Worm (Caenorhabditis elegans): ENCODE data around the gene best-13.

Gene best-13

DNA sequence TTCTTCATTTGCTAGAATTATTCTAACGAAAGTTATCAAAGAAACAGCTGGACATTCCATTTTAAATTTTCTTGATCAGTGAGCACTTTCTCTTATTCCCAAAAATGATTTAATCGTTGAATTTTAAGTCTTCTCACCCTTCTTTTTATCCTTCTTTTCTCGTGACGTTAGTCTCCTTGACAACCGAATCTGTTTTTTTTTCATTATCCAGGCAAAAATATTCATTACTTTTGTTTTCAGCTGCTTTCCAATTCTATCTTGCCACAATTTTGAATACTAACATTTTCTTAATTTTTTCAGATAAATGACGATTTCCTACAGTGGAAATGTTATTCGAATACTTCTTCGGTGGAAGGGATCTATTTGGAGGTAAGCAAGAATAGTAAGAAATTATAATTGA, at the start of gene best-13:
Gene best-13 (plus strand): TSS at position 301 of the 400 bp plus-strand sequence.
- TF ChIP-seq rnt-1 (tag; optimal IDR thresholded peaks at IDR 0.05) = no peak
- no peak for TF ChIP-seq elt-4 (tag; optimal IDR thresholded peaks at IDR 0.05)
- no peak for TF ChIP-seq fkh-10 (GFP tag; optimal IDR thresholded peaks at IDR 0.05)

DNA sequence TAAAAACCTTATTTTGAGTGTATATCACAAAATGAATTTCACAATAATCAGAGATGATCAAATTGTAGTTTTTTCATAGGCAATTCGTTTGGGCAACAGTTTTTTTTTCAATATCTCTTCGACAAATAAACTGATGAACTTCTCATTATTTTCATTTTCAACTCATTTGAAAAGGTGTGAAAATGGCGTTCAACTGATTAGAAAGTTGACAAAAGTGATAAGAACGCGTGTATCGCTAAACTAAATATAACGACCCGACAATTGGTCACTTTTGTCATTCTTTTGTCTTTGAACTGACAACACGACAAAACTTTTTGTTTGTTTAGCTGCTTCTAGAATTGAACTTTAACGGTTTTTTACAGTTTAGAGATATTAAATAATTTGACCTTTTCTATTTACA, 48.8 kb upstream of the best-13 start:
- peak; percentile 51 for TF ChIP-seq elt-2 (tag; optimal IDR thresholded peaks at IDR 0.05)
- no peak for TF ChIP-seq pros-1 (tag; optimal IDR thresholded peaks at IDR 0.05)

DNA sequence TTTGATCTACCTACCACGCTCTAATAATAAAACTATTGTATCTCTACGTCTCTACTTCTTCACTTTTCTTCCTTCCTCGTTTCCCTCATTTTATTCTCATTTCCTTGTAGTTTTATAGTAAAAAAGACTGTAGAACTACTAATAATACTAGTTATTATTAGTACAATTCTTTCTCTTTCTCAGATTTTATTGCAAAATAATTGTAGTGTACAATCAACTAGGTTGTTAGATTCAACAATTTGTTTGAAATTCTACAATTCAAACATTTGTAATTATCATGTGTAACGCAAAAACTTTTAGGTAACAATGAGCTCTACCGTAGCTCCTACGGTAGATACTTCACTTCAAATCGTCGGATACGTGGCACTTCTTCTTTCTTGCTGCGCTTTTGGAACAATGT, 48.0 kb upstream of the best-13 start, which contains the start of gene K07F5.12:
Gene K07F5.12 (plus strand): TSS at position 301 of the 400 bp plus-strand sequence.
- TF ChIP-seq elt-4 (tag; optimal IDR thresholded peaks at IDR 0.05) (no peak), ceh-14 (tag; optimal IDR thresholded peaks at IDR 0.05) (no peak), ceh-9 (tag; optimal IDR thresholded peaks at IDR 0.05) (no peak), pax-1 (tag; optimal IDR thresholded peaks at IDR 0.05) (no peak), eyg-1 (tag; optimal IDR thresholded peaks at IDR 0.05) (no peak), hlh-30 (tag; optimal IDR thresholded peaks at IDR 0.05; ENCODE audit: insufficient read depth) (no peak), hlh-8 (tag; optimal IDR thresholded peaks at IDR 0.05) (no peak), tbx-7 (tag; optimal IDR thresholded peaks at IDR 0.05) (no peak), lim-6 (tag; optimal IDR thresholded peaks at IDR 0.05) (no peak), ceh-31 (tag; optimal IDR thresholded peaks at IDR 0.05) (no peak), dve-1 (tag; optimal IDR thresholded peaks at IDR 0.05) (no peak), unc-3 (GFP tag; conservative IDR thresholded peaks at IDR 0.05) (no peak), unc-3 (tag; optimal IDR thresholded peaks at IDR 0.05) (no peak), dmd-4 (tag; optimal IDR thresholded peaks at IDR 0.05; ENCODE audit: borderline replicate concordance) (no peak), rnt-1 (tag; optimal IDR thresholded peaks at IDR 0.05) (no peak), fkh-6 (tag; optimal IDR thresholded peaks at IDR 0.05) (no peak), ceh-22 (tag; optimal IDR thresholded peaks at IDR 0.05) (no peak), ceh-48 (tag; optimal IDR thresholded peaks at IDR 0.05) (no peak), tbx-2 (tag; optimal IDR thresholded peaks at IDR 0.05) (no peak), ttx-3 (tag; optimal IDR thresholded peaks at IDR 0.05) (no peak)

DNA sequence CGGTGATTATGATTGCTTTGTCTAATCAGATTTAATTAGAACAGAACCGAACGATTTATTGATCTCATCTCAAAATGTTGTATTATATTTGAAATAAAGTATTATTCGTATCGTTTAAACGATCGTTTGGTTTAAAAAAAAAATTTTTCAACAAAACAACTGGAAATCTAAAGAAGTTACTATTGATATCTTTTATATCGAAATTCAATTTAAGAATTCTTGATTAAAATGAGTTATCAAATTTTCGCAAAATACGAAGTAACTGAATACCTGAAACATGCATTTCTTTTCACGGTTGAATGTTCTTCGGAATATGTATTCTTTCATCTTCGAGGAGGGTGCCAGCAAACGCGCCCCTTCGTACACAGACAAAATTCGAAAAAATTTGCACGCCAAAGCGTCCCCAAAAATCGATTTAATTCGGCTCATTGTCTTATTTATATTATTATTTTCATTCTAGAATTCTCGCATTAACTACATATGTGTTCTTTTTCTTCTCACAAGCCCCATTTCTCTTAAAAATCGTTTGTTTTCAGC, 45.7 kb upstream of the best-13 start, which contains the start of gene npp-1:
Gene npp-1 (plus strand): TSS at position 537 of the 537 bp plus-strand sequence.
- peak; percentile 81 for TF ChIP-seq ceh-31 (tag; optimal IDR thresholded peaks at IDR 0.05)
- TF ChIP-seq unc-42 (tag; optimal IDR thresholded peaks at IDR 0.05) = peak; percentile 6
- TF ChIP-seq ama-1 (optimal IDR thresholded peaks at IDR 0.05) = no peak
- peak; percentile 14 for TF ChIP-seq nfya-1 (tag; optimal IDR thresholded peaks at IDR 0.05)
- no peak for TF ChIP-seq ceh-22 (tag; optimal IDR thresholded peaks at IDR 0.05)
- TF ChIP-seq pha-4 (tag; optimal IDR thresholded peaks at IDR 0.05) = no peak
- TF ChIP-seq ets-4 (tag; optimal IDR thresholded peaks at IDR 0.05) = peak; percentile 12
- peak; percentile 43 for TF ChIP-seq elt-2 (tag; optimal IDR thresholded peaks at IDR 0.05)
- TF ChIP-seq syd-9 (tag; optimal IDR thresholded peaks at IDR 0.05) = no peak
- TF ChIP-seq ceh-48 (tag; optimal IDR thresholded peaks at IDR 0.05) = peak; percentile 38
- peak; percentile 16 for TF ChIP-seq fax-1 (tag; optimal IDR thresholded peaks at IDR 0.05)
- peak; percentile 59 for TF ChIP-seq tbx-2 (tag; optimal IDR thresholded peaks at IDR 0.05)
- peak; percentile 21 for TF ChIP-seq ref-2 (tag; optimal IDR thresholded peaks at IDR 0.05)
- peak; percentile 23 for TF ChIP-seq ceh-14 (tag; optimal IDR thresholded peaks at IDR 0.05)
- no peak for TF ChIP-seq ceh-2 (tag; optimal IDR thresholded peaks at IDR 0.05)
- TF ChIP-seq hlh-8 (tag; optimal IDR thresholded peaks at IDR 0.05) = peak; percentile 25
- peak; percentile 29 for TF ChIP-seq zip-5 (tag; optimal IDR thresholded peaks at IDR 0.05)
- peak; percentile 12 for TF ChIP-seq C08G9.2 (tag; optimal IDR thresholded peaks at IDR 0.05)

DNA sequence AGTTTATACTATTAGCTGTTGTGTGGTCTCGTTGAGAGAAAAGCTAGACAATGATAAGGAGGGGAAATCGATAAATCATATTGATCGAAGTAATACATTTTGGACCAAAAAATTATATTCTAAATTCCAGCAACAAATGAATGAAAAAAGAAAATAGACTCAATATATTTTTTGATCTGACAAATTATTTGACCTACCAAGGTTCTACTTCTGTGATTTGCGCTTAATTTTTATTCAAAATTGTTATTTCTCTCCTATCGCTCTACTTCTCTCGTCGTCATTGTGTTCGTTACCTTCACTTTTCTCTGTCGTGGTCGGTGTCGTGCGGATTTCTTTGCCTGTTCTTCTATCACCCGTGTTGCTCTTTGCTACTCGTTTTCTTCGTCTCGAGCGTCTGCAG, 44.7 kb upstream of the best-13 start:
- TF ChIP-seq ceh-24 (tag; optimal IDR thresholded peaks at IDR 0.05) (no peak), unc-86 (tag; optimal IDR thresholded peaks at IDR 0.05) (no peak), C08G9.2 (tag; optimal IDR thresholded peaks at IDR 0.05) (no peak), mec-3 (tag; optimal IDR thresholded peaks at IDR 0.05; ENCODE audit: borderline replicate concordance) (no peak), hlh-8 (tag; optimal IDR thresholded peaks at IDR 0.05) (no peak), ceh-34 (tag; optimal IDR thresholded peaks at IDR 0.05) (no peak), ceh-6 (GFP tag; optimal IDR thresholded peaks at IDR 0.05) (no peak), rnt-1 (tag; optimal IDR thresholded peaks at IDR 0.05) (no peak), sox-2 (GFP tag; IDR thresholded peaks at IDR 0.05) (no peak), F13H6.1 (tag; optimal IDR thresholded peaks at IDR 0.05) (no peak), eyg-1 (tag; optimal IDR thresholded peaks at IDR 0.05) (no peak), elt-2 (tag; optimal IDR thresholded peaks at IDR 0.05) (no peak), ceh-31 (tag; optimal IDR thresholded peaks at IDR 0.05) (no peak), pros-1 (tag; optimal IDR thresholded peaks at IDR 0.05) (no peak), lim-6 (tag; optimal IDR thresholded peaks at IDR 0.05) (no peak), ceh-2 (tag; optimal IDR thresholded peaks at IDR 0.05) (no peak), K09A11.1 (tag; optimal IDR thresholded peaks at IDR 0.05; ENCODE audit: insufficient read depth) (no peak), zip-5 (tag; optimal IDR thresholded peaks at IDR 0.05) (no peak), unc-55 (GFP tag; optimal IDR thresholded peaks at IDR 0.05) (no peak), unc-3 (GFP tag; conservative IDR thresholded peaks at IDR 0.05) (no peak), unc-3 (tag; optimal IDR thresholded peaks at IDR 0.05) (no peak)
